Fruit fly (Drosophila melanogaster): Measurements from ENCODE around the gene Tsr1.

dm6 chr3L:21380126-21380525 lies 45.1 kb downstream of the Tsr1 start:
- no peak for TF ChIP-seq usp (GFP tag; optimal IDR thresholded peaks at IDR 0.05)
- TF ChIP-seq pan (optimal IDR thresholded peaks at IDR 0.05) = no peak
- no peak for TF ChIP-seq CG8478 (optimal IDR thresholded peaks at IDR 0.05)
- no peak for TF ChIP-seq EcR (GFP tag; optimal IDR thresholded peaks at IDR 0.05)
- no peak for TF ChIP-seq psq (optimal IDR thresholded peaks at IDR 0.05)
